Fruit fly (Drosophila melanogaster) whole organism, embryonic: Measurements from ENCODE around the gene CG13039.
A peak's percentile ranks its signal among the peaks of the same experiment; 100 is the strongest.

Experiments used
- Adf1 ChIP-seq: fragments of 200-800 bp; sonication (Bioruptor generic); IDR thresholded peaks from 2 replicates; pipeline ENCODE4 v1.3.6; 2022; ENCODE audit warnings: missing biosample characterization, missing genetic modification characterization
- B-H1 ChIP-seq: fragments of 200-800 bp; sonication (Bioruptor generic); IDR thresholded peaks from 3 replicates; pipeline ENCODE4 v1.3.6; 2022; ENCODE audit warnings: missing biosample characterization, missing genetic modification characterization
- B-H2 ChIP-seq: fragments of 200-800 bp; sonication (Bioruptor generic); optimal IDR thresholded peaks from 2 replicates; lab custom pipeline; 2018; ENCODE audit warnings: missing biosample characterization, mild to moderate bottlenecking, missing genetic modification characterization
- BEAF-32 ChIP-seq: fragments of 200-800 bp; sonication (Bioruptor generic); optimal IDR thresholded peaks from 3 replicates; lab custom pipeline; 2017; ENCODE audit warnings: missing biosample characterization, missing genetic modification characterization, mild to moderate bottlenecking, moderate library complexity, missing genetic modification reagents
- Bdp1 ChIP-seq: fragments of 200-800 bp; sonication (Bioruptor generic); optimal IDR thresholded peaks from 3 replicates; lab custom pipeline; 2016; ENCODE audit warnings: missing biosample characterization, missing genetic modification characterization
- CG10267 ChIP-seq: fragments of 200-800 bp; sonication (Bioruptor generic); optimal IDR thresholded peaks from 2 replicates; lab custom pipeline; 2018; ENCODE audit warnings: missing biosample characterization, mild to moderate bottlenecking, missing genetic modification characterization, moderate library complexity
- CG14965 ChIP-seq: fragments of 200-800 bp; sonication (Bioruptor generic); optimal IDR thresholded peaks from 2 replicates; lab custom pipeline; 2016; ENCODE audit warnings: missing biosample characterization, missing genetic modification characterization, borderline replicate concordance
- CG15696 ChIP-seq: fragments of 200-800 bp; sonication (Bioruptor generic); optimal IDR thresholded peaks from 2 replicates; lab custom pipeline; 2019; ENCODE audit warnings: missing biosample characterization, mild to moderate bottlenecking, missing genetic modification characterization, moderate library complexity
- CG1647 ChIP-seq: fragments of 200-800 bp; sonication (Bioruptor generic); optimal IDR thresholded peaks from 3 replicates; lab custom pipeline; 2016; ENCODE audit warnings: missing biosample characterization, missing genetic modification characterization
- CG17359 ChIP-seq: fragments of 200-800 bp; sonication (Bioruptor generic); optimal IDR thresholded peaks from 3 replicates; lab custom pipeline; 2018; ENCODE audit warnings: missing biosample characterization, mild to moderate bottlenecking, missing genetic modification characterization, moderate library complexity
- CG17802 ChIP-seq: fragments of 200-800 bp; sonication (Bioruptor generic); optimal IDR thresholded peaks from 2 replicates; lab custom pipeline; 2018; ENCODE audit warnings: missing biosample characterization, mild to moderate bottlenecking, missing genetic modification characterization, moderate library complexity
- CG17912 ChIP-seq: fragments of 200-800 bp; sonication (Bioruptor generic); optimal IDR thresholded peaks from 2 replicates; lab custom pipeline; 2018; ENCODE audit warnings: missing biosample characterization, mild to moderate bottlenecking, missing genetic modification characterization
- CG18599 ChIP-seq: fragments of 200-800 bp; sonication (Bioruptor generic); optimal IDR thresholded peaks from 3 replicates; lab custom pipeline; 2017; ENCODE audit warnings: missing biosample characterization, missing genetic modification characterization, mild to moderate bottlenecking, moderate library complexity, missing genetic modification reagents
- CG2678 ChIP-seq: fragments of 200-800 bp; sonication (Bioruptor generic); optimal IDR thresholded peaks from 3 replicates; lab custom pipeline; 2019; ENCODE audit warnings: missing biosample characterization, mild to moderate bottlenecking, missing genetic modification characterization, moderate library complexity
- CG31365 ChIP-seq: fragments of 200-800 bp; sonication (Bioruptor generic); optimal IDR thresholded peaks from 2 replicates; lab custom pipeline; 2018; ENCODE audit warnings: missing biosample characterization, mild to moderate bottlenecking, missing genetic modification characterization
- CG31388 ChIP-seq: fragments of 200-800 bp; sonication (Bioruptor generic); optimal IDR thresholded peaks from 2 replicates; lab custom pipeline; 2016; ENCODE audit warnings: missing biosample characterization, missing genetic modification characterization
- CG42726 ChIP-seq: fragments of 200-800 bp; sonication (Bioruptor generic); IDR thresholded peaks from 2 replicates; pipeline ENCODE4 v1.3.6; 2022; ENCODE audit warnings: missing biosample characterization, missing genetic modification characterization; ENCODE audit not compliant: partially characterized antibody
- CG4328 ChIP-seq: fragments of 200-800 bp; sonication (Bioruptor generic); optimal IDR thresholded peaks from 3 replicates; lab custom pipeline; 2017; ENCODE audit warnings: missing biosample characterization, missing genetic modification reagents, missing genetic modification characterization
- CG6683 ChIP-seq: fragments of 200-800 bp; sonication (Bioruptor generic); optimal IDR thresholded peaks from 2 replicates; lab custom pipeline; 2017; ENCODE audit warnings: missing biosample characterization, mild to moderate bottlenecking, missing genetic modification characterization, missing genetic modification reagents
- CG6689 ChIP-seq: fragments of 200-800 bp; sonication (Bioruptor generic); IDR thresholded peaks from 2 replicates; pipeline ENCODE4 v1.3.6; 2022; ENCODE audit warnings: missing biosample characterization, missing genetic modification characterization
- CG6765 ChIP-seq: fragments of 200-800 bp; sonication (Bioruptor generic); optimal IDR thresholded peaks from 3 replicates; lab custom pipeline; 2017; ENCODE audit warnings: missing biosample characterization, mild to moderate bottlenecking, missing genetic modification characterization
- CG7556 ChIP-seq: fragments of 200-800 bp; sonication (Bioruptor generic); optimal IDR thresholded peaks from 2 replicates; lab custom pipeline; 2017; ENCODE audit warnings: missing biosample characterization, mild to moderate bottlenecking, missing genetic modification characterization
- CG9797 ChIP-seq: fragments of 200-800 bp; sonication (Bioruptor generic); optimal IDR thresholded peaks from 3 replicates; lab custom pipeline; 2018; ENCODE audit warnings: missing biosample characterization, mild to moderate bottlenecking, missing genetic modification characterization
- CG9817 ChIP-seq: fragments of 200-800 bp; sonication (Bioruptor generic); optimal IDR thresholded peaks from 2 replicates; lab custom pipeline; 2018; ENCODE audit warnings: missing biosample characterization, mild to moderate bottlenecking, missing genetic modification characterization, moderate library complexity
- CoRest ChIP-seq: fragments of 200-800 bp; sonication (Bioruptor generic); optimal IDR thresholded peaks from 3 replicates; lab custom pipeline; 2018; ENCODE audit warnings: missing biosample characterization, mild to moderate bottlenecking, missing genetic modification characterization, moderate library complexity
- GATAe ChIP-seq: fragments of 200-800 bp; sonication (Bioruptor generic); conservative IDR thresholded peaks from 2 replicates; pipeline ENCODE4 v1.3.6; 2022; ENCODE audit warnings: missing biosample characterization, missing genetic modification characterization
- Oli ChIP-seq: fragments of 200-800 bp; sonication (Bioruptor generic); optimal IDR thresholded peaks from 2 replicates; lab custom pipeline; 2018; ENCODE audit warnings: missing biosample characterization, mild to moderate bottlenecking, missing genetic modification characterization, moderate library complexity
- Optix ChIP-seq: fragments of 200-800 bp; sonication (Bioruptor generic); IDR thresholded peaks from 3 replicates; pipeline ENCODE4 v1.3.6; 2022; ENCODE audit warnings: missing biosample characterization, missing genetic modification characterization
- Poxn ChIP-seq: fragments of 200-800 bp; sonication (Bioruptor generic); IDR thresholded peaks from 2 replicates; pipeline ENCODE4 v1.3.6; 2022; ENCODE audit warnings: missing biosample characterization, missing genetic modification characterization
- Taf1 ChIP-seq: fragments of 200-800 bp; sonication (Bioruptor generic); IDR thresholded peaks from 2 replicates; pipeline ENCODE4 v1.3.6; 2022; ENCODE audit warnings: missing biosample characterization, missing genetic modification characterization
- Usf ChIP-seq: fragments of 200-800 bp; sonication (Bioruptor generic); optimal IDR thresholded peaks from 2 replicates; lab custom pipeline; 2017; ENCODE audit warnings: missing genotype, missing biosample characterization, missing genetic modification characterization
- ac ChIP-seq: fragments of 200-800 bp; sonication (Bioruptor generic); optimal IDR thresholded peaks from 3 replicates; lab custom pipeline; 2017; ENCODE audit warnings: missing biosample characterization, mild to moderate bottlenecking, missing genetic modification characterization
- bowl ChIP-seq: fragments of 200-800 bp; sonication (Bioruptor generic); IDR thresholded peaks from 2 replicates; pipeline ENCODE4 v1.3.6; 2022; ENCODE audit warnings: missing biosample characterization, missing genetic modification characterization
- cas ChIP-seq: fragments of 200-800 bp; sonication (Bioruptor generic); IDR thresholded peaks from 2 replicates; pipeline ENCODE4 v1.3.6; 2022; ENCODE audit warnings: missing biosample characterization, missing genetic modification characterization
- chinmo ChIP-seq: fragments of 200-800 bp; sonication (Bioruptor generic); IDR thresholded peaks from 4 replicates; pipeline ENCODE4 v1.3.6; 2022; ENCODE audit warnings: missing biosample characterization, missing genetic modification characterization; ENCODE audit not compliant: partially characterized antibody
- corto ChIP-seq: fragments of 200-800 bp; sonication (Bioruptor generic); optimal IDR thresholded peaks from 2 replicates; lab custom pipeline; 2016; ENCODE audit warnings: missing biosample characterization, mild to moderate bottlenecking, missing genetic modification characterization, moderate library complexity
- croc ChIP-seq: fragments of 200-800 bp; sonication (Bioruptor generic); conservative IDR thresholded peaks from 3 replicates; pipeline ENCODE4 v1.3.6; 2022; ENCODE audit warnings: missing biosample characterization, missing genetic modification characterization
- dimm ChIP-seq: fragments of 200-800 bp; sonication (Bioruptor generic); IDR thresholded peaks from 2 replicates; pipeline ENCODE4 v1.3.6; 2022; ENCODE audit warnings: missing biosample characterization, missing genetic modification characterization
- exex ChIP-seq: fragments of 200-800 bp; sonication (Bioruptor generic); optimal IDR thresholded peaks from 4 replicates; lab custom pipeline; 2018; ENCODE audit warnings: missing biosample characterization, mild to moderate bottlenecking, missing genetic modification characterization, moderate library complexity
- ftz-f1 ChIP-seq: fragments of 200-800 bp; sonication (Bioruptor generic); optimal IDR thresholded peaks from 2 replicates; lab custom pipeline; 2016; ENCODE audit warnings: missing biosample characterization, missing genetic modification characterization
- gce ChIP-seq: fragments of 200-800 bp; sonication (Bioruptor generic); IDR thresholded peaks from 3 replicates; pipeline ENCODE4 v1.3.6; 2022; ENCODE audit warnings: missing biosample characterization, missing genetic modification characterization
- gsb-n ChIP-seq: fragments of 200-800 bp; sonication (Bioruptor generic); optimal IDR thresholded peaks from 3 replicates; lab custom pipeline; 2018; ENCODE audit warnings: missing biosample characterization, mild to moderate bottlenecking, missing genetic modification characterization
- hbn ChIP-seq: fragments of 200-800 bp; sonication (Bioruptor generic); IDR thresholded peaks from 2 replicates; pipeline ENCODE4 v1.3.6; 2022; ENCODE audit warnings: missing biosample characterization, missing genetic modification characterization; ENCODE audit not compliant: partially characterized antibody
- her ChIP-seq: fragments of 200-800 bp; sonication (Bioruptor generic); optimal IDR thresholded peaks from 2 replicates; lab custom pipeline; 2016; ENCODE audit warnings: missing biosample characterization, missing genetic modification characterization
- ken ChIP-seq: fragments of 200-800 bp; sonication (Bioruptor generic); IDR thresholded peaks from 3 replicates; pipeline ENCODE4 v1.3.6; 2022; ENCODE audit warnings: missing biosample characterization, missing genetic modification characterization
- lilli ChIP-seq: fragments of 200-800 bp; sonication (Bioruptor generic); optimal IDR thresholded peaks from 3 replicates; lab custom pipeline; 2016; ENCODE audit warnings: missing biosample characterization, missing genetic modification characterization
- seq ChIP-seq: fragments of 200-800 bp; sonication (Bioruptor generic); IDR thresholded peaks from 2 replicates; pipeline ENCODE4 v1.3.6; 2022; ENCODE audit warnings: missing biosample characterization, missing genetic modification characterization
- tna ChIP-seq: fragments of 200-800 bp; sonication (Bioruptor generic); IDR thresholded peaks from 2 replicates; pipeline ENCODE4 v1.3.6; 2022; ENCODE audit warnings: missing biosample characterization, missing genetic modification characterization; ENCODE audit not compliant: partially characterized antibody
- wek ChIP-seq: fragments of 200-800 bp; sonication (Bioruptor generic); optimal IDR thresholded peaks from 3 replicates; lab custom pipeline; 2018; ENCODE audit warnings: missing biosample characterization, mild to moderate bottlenecking, missing genetic modification characterization, moderate library complexity
- wor ChIP-seq: fragments of 200-800 bp; sonication (Bioruptor generic); IDR thresholded peaks from 2 replicates; pipeline ENCODE4 v1.3.6; 2022; ENCODE audit warnings: missing biosample characterization, missing genetic modification characterization

CG13039 gene

DNA sequence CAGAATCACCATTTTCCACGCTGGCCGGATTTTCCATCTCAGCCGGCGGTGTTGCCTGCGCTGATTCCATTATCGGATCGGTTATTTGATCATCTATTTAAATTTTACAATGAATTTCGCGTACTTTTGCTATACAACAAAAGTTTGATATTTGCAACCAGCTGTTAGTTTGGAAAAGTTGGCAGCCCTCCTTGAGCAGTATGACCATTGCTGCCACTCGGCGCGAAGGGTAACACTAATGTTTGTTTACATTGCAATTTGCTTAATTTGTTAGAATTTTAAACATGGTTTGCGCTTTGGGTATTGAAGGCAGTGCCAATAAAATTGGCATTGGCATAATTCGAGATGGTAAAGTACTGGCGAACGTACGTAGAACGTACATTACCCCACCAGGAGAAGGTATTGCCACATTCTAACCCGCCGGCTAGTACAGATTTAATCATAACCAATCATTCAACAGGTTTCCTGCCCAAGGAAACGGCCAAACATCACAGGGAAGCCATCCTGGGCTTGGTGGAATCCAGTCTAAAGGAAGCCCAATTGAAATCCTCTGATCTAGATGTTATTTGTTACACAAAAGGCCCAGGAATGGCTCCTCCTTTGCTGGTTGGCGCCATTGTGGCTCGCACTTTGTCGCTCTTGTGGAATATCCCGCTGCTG lies 25.3 kb upstream of the CG13039 start, which contains the start of the genes Golgin104 and Tcs3 (continued):
- no peak for TF ChIP-seq CG9817
- TF ChIP-seq Bdp1 = no peak
- TF ChIP-seq hbn = no peak
- TF ChIP-seq CG14965 = no peak
- TF ChIP-seq Usf (GFP tag; lab: Kevin White, UChicago) = no peak
- TF ChIP-seq Poxn (GFP tag; lab: Robert Waterston, UW) = no peak
- TF ChIP-seq Oli (tag; lab: Kevin White, UChicago) = no peak
- TF ChIP-seq tna = no peak
- TF ChIP-seq CoRest (tag; lab: Kevin White, UChicago) = no peak
- no peak for TF ChIP-seq gce (GFP tag; lab: Robert Waterston, UW)
- TF ChIP-seq CG31388 (GFP tag; lab: Kevin White, UChicago) = no peak
- TF ChIP-seq exex = peak; percentile 8
- no peak for TF ChIP-seq CG17359 (tag; lab: Kevin White, UChicago)
- TF ChIP-seq ac = no peak
- no peak for TF ChIP-seq ken (GFP tag; lab: Robert Waterston, UW)
- no peak for TF ChIP-seq CG17802 (tag; lab: Kevin White, UChicago)
- TF ChIP-seq croc (GFP tag; lab: Robert Waterston, UW) = no peak
- TF ChIP-seq CG18599 = no peak
- TF ChIP-seq CG4328 (GFP tag; lab: Kevin White, UChicago) = no peak
- no peak for TF ChIP-seq GATAe (GFP tag; lab: Robert Waterston, UW)
- no peak for TF ChIP-seq corto (GFP tag; lab: Kevin White, UChicago)
- TF ChIP-seq gsb-n = no peak
- no peak for TF ChIP-seq CG6689 (GFP tag; lab: Robert Waterston, UW)
- TF ChIP-seq her (GFP tag; lab: Kevin White, UChicago) = no peak
- peak; percentile 21 for TF ChIP-seq BEAF-32
- no peak for TF ChIP-seq chinmo (GFP tag; lab: Robert Waterston, UW)
- no peak for TF ChIP-seq seq (GFP tag; lab: Robert Waterston, UW)
- TF ChIP-seq cas (GFP tag; lab: Robert Waterston, UW) = no peak
- no peak for TF ChIP-seq CG6765 (GFP tag; lab: Kevin White, UChicago)
- no peak for TF ChIP-seq CG42726 (GFP tag; lab: Robert Waterston, UW)
- no peak for TF ChIP-seq Adf1 (GFP tag; lab: Robert Waterston, UW)
- no peak for TF ChIP-seq CG6683 (GFP tag; lab: Kevin White, UChicago)
- no peak for TF ChIP-seq CG15696 (tag; lab: Kevin White, UChicago)
- no peak for TF ChIP-seq CG2678 (tag; lab: Kevin White, UChicago)
- no peak for TF ChIP-seq lilli (GFP tag; lab: Kevin White, UChicago)
- TF ChIP-seq CG31365 (tag; lab: Kevin White, UChicago) = no peak
- TF ChIP-seq CG1647 (GFP tag; lab: Kevin White, UChicago) = no peak
- no peak for TF ChIP-seq wek
- TF ChIP-seq Optix (GFP tag; lab: Robert Waterston, UW) = no peak
- peak; percentile 3 for TF ChIP-seq CG10267
- TF ChIP-seq Taf1 = no peak
- no peak for TF ChIP-seq wor (GFP tag; lab: Robert Waterston, UW)
- no peak for TF ChIP-seq ftz-f1 (GFP tag; lab: Kevin White, UChicago)
- peak; percentile 89 for TF ChIP-seq CG9797 (GFP tag; lab: Kevin White, UChicago)
- no peak for TF ChIP-seq B-H1 (GFP tag; lab: Robert Waterston, UW)
- TF ChIP-seq dimm = no peak
- no peak for TF ChIP-seq CG7556 (GFP tag; lab: Kevin White, UChicago)
- TF ChIP-seq B-H2 (GFP tag; lab: Kevin White, UChicago) = no peak
- TF ChIP-seq bowl (GFP tag; lab: Robert Waterston, UW) = no peak
- no peak for TF ChIP-seq CG17912 (GFP tag; lab: Kevin White, UChicago)
